Worm (Caenorhabditis elegans): ENCODE measurements around the gene melo-3.

DNA sequence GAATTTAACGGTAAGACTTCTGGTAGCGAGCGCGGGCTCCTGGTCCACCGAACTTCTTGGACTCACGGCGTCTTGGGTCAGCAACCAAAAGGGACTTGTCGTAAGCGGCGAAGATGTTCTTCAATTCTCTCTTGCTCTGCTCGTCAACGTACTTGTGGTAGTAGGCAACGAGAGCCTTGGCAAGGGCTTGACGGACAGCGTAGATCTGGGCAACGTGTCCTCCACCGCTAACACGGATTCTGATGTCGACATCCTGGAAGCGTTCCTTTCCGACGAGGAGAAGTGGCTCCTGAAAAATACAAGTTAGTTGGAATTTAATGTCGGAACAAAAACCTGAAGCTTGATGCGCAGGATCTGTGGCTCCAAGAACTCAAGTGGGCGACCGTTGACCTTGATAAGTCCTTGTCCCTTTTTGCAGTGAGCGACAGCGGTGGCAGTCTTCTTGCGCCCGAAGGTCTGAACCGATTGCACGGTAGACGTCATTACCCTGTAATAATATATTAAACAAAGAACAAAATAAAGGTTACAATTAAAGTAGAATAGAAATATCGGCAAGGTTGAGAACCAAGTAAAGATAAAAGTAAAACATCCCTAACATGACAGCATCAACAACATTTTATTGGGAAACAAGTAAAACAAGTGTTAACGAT, 36.5 kb downstream of the melo-3 start, which contains the start of gene rps-16:
- no peak for TF ChIP-seq sptf-1 (tag; optimal IDR thresholded peaks at IDR 0.05)
- no peak for TF ChIP-seq mab-5 (tag; optimal IDR thresholded peaks at IDR 0.05)
- no peak for TF ChIP-seq mep-1 (tag; optimal IDR thresholded peaks at IDR 0.05)
- no peak for TF ChIP-seq nhr-76 (tag; optimal IDR thresholded peaks at IDR 0.05)
- TF ChIP-seq ceh-39 (tag; optimal IDR thresholded peaks at IDR 0.05), result no peak
- no peak for TF ChIP-seq ztf-11 (tag; optimal IDR thresholded peaks at IDR 0.05)
- no peak for TF ChIP-seq ces-1 (GFP tag; optimal IDR thresholded peaks at IDR 0.05)
- no peak for TF ChIP-seq lsy-2 (tag; optimal IDR thresholded peaks at IDR 0.05)
- TF ChIP-seq snpc-4 (tag; optimal IDR thresholded peaks at IDR 0.05), result no peak
- TF ChIP-seq nhr-237 (tag; optimal IDR thresholded peaks at IDR 0.05), result no peak
- no peak for TF ChIP-seq blmp-1 (tag; optimal IDR thresholded peaks at IDR 0.05)
- no peak for TF ChIP-seq bed-3 (GFP tag; optimal IDR thresholded peaks at IDR 0.05)
- TF ChIP-seq elt-1 (tag; optimal IDR thresholded peaks at IDR 0.05; ENCODE audit: borderline replicate concordance, insufficient read depth), result no peak
- TF ChIP-seq nhr-28 (tag; optimal IDR thresholded peaks at IDR 0.05), result no peak

Measured in whole organism, mixed stage, embryonic.